Worm (Caenorhabditis elegans): Measurements from ENCODE around the gene T21H3.5.

- TF ChIP-seq ama-1 (optimal IDR thresholded peaks at IDR 0.05) (no peak), ceh-36 (tag; optimal IDR thresholded peaks at IDR 0.05) (no peak), ets-7 (tag; optimal IDR thresholded peaks at IDR 0.05) (no peak), scrt-1 (GFP tag; IDR thresholded peaks at IDR 0.05) (no peak), ceh-13 (GFP tag; optimal IDR thresholded peaks at IDR 0.05) (no peak), flt-1 (GFP tag; IDR thresholded peaks at IDR 0.05) (no peak), F13C5.2 (tag; optimal IDR thresholded peaks at IDR 0.05) (no peak), pes-1 (GFP tag; IDR thresholded peaks at IDR 0.05) (no peak), tra-4 (tag; optimal IDR thresholded peaks at IDR 0.05) (no peak), hnd-1 (tag; optimal IDR thresholded peaks at IDR 0.05) (no peak), hmg-4 (GFP tag; optimal IDR thresholded peaks at IDR 0.05) (no peak), B0310.2 (tag; optimal IDR thresholded peaks at IDR 0.05) (no peak), hmbx-1 (tag; optimal IDR thresholded peaks at IDR 0.05) (no peak)
Observed at ce11 chrV:1112658-1113057, 51.4 kb downstream of the T21H3.5 start, which contains the start of gene Y50D4B.1.
